Worm (Caenorhabditis elegans): ENCODE data around the gene gcy-8.

DNA sequence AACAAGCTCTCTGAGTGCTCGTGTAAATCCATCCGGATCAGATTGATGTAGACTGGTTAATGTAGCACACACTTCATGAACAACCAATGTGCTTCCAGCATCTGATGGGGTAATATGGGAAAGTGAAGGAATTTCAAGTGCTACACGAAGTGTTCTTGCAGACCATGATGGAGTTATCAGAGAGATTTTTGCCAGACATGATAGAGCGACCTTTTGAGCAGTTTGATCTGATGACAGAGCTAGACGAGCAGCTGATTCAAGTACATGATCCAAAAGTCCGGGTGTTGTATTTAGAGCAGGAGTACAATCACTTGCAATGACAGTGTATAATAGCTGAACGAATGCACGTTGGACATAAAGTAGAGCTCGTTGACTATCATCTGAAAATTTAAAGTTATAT is 10.1 kb upstream of the gcy-8 start:
- TF ChIP-seq nhr-12 (tag; optimal IDR thresholded peaks at IDR 0.05), result no peak
- TF ChIP-seq nhr-77 (tag; optimal IDR thresholded peaks at IDR 0.05), result no peak
- TF ChIP-seq unc-62 (GFP tag; optimal IDR thresholded peaks at IDR 0.05), result no peak
- no peak for TF ChIP-seq ceh-82 (tag; optimal IDR thresholded peaks at IDR 0.05)
- TF ChIP-seq ztf-11 (tag; optimal IDR thresholded peaks at IDR 0.05), result no peak
- TF ChIP-seq dmd-4 (tag; optimal IDR thresholded peaks at IDR 0.05), result no peak

All from whole organism, L2 larva.